Worm (Caenorhabditis elegans): ENCODE results near the gene C01B9.1.

The C01B9.1 gene

ce11 chrII:13780792-13781248, 9.4 kb downstream of the C01B9.1 start:
- no peak for TF ChIP-seq flt-1 (GFP tag; IDR thresholded peaks at IDR 0.05)
- no peak for TF ChIP-seq cog-1 (tag; optimal IDR thresholded peaks at IDR 0.05)
- TF ChIP-seq klf-2 (GFP tag; conservative IDR thresholded peaks at IDR 0.05) = no peak
- TF ChIP-seq ztf-29 (GFP tag; IDR thresholded peaks at IDR 0.05) = no peak
- no peak for TF ChIP-seq ref-1 (GFP tag; conservative IDR thresholded peaks at IDR 0.05)
- no peak for TF ChIP-seq ztf-23 (GFP tag; IDR thresholded peaks at IDR 0.05)
- TF ChIP-seq T22C8.4 (GFP tag; IDR thresholded peaks at IDR 0.05) = no peak
- no peak for TF ChIP-seq tab-1 (GFP tag; IDR thresholded peaks at IDR 0.05)
- TF ChIP-seq med-1 (GFP tag; optimal IDR thresholded peaks at IDR 0.05; ENCODE audit: insufficient read depth) = no peak

ce11 chrII:13783880-13784279, 12.5 kb downstream of the C01B9.1 start, which contains the start of gene C01B9.4:
C01B9.4 (minus strand) TSS chrII:13783980.
- no peak for TF ChIP-seq ref-1 (GFP tag; conservative IDR thresholded peaks at IDR 0.05)
- TF ChIP-seq T22C8.4 (GFP tag; IDR thresholded peaks at IDR 0.05) = no peak
- no peak for TF ChIP-seq ztf-23 (GFP tag; IDR thresholded peaks at IDR 0.05)
- TF ChIP-seq med-1 (GFP tag; optimal IDR thresholded peaks at IDR 0.05; ENCODE audit: insufficient read depth) = no peak
- no peak for TF ChIP-seq flt-1 (GFP tag; IDR thresholded peaks at IDR 0.05)
- no peak for TF ChIP-seq klf-2 (GFP tag; conservative IDR thresholded peaks at IDR 0.05)
- no peak for TF ChIP-seq ztf-29 (GFP tag; IDR thresholded peaks at IDR 0.05)

DNA sequence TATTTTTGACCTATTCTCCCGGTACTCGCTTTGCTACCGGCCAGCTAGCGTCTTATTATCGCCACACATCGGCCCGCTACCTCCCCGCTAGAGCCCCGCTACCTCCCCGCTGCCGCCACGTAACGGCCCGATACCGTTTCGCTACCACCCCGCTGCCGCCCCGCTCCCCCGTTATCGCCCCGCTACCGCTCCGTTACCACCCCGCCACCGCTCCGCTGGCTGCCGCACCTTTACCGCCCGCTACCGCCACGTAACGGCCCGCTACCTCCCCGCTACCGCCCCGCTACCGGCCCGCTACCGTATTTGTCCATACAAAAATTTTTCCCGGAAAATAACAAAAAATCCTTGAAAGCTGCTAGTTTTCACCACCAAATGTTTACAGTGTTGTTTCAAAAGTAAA, 14.2 kb downstream of the C01B9.1 start:
- TF ChIP-seq ztf-23 (GFP tag; IDR thresholded peaks at IDR 0.05) (0 out of 2 replicates have a peak, but pooled peaks have one; percentile 26), med-1 (GFP tag; optimal IDR thresholded peaks at IDR 0.05; ENCODE audit: insufficient read depth) (no peak)

DNA sequence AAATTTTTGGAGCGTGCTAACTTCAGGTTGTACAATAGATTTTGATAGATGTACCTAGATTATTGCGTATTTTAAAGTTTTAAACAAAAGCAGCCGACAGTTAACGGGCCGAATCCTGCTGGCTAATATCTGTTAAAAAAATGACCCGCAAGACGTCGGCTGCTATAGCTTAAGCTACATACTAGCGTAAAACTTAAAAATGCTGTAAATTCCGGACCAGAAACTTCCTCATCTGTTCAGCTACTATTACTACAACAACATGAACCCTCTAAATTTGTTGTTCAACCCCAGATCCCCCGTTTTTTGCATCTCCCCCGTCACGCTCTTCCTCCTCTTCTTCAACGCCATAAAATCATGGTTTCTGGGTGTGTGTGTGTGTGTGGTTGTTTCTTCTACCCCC, 15.5 kb downstream of the C01B9.1 start:
- TF ChIP-seq tab-1 (GFP tag; IDR thresholded peaks at IDR 0.05) (no peak), ztf-29 (GFP tag; IDR thresholded peaks at IDR 0.05) (no peak), klf-2 (GFP tag; conservative IDR thresholded peaks at IDR 0.05) (no peak), cog-1 (tag; optimal IDR thresholded peaks at IDR 0.05) (no peak), ztf-23 (GFP tag; IDR thresholded peaks at IDR 0.05) (no peak), med-1 (GFP tag; optimal IDR thresholded peaks at IDR 0.05; ENCODE audit: insufficient read depth) (no peak), ref-1 (GFP tag; conservative IDR thresholded peaks at IDR 0.05) (no peak), flt-1 (GFP tag; IDR thresholded peaks at IDR 0.05) (no peak), T22C8.4 (GFP tag; IDR thresholded peaks at IDR 0.05) (no peak)

- TF ChIP-seq ztf-23 (GFP tag; IDR thresholded peaks at IDR 0.05) (no peak), ztf-29 (GFP tag; IDR thresholded peaks at IDR 0.05) (no peak), cog-1 (tag; optimal IDR thresholded peaks at IDR 0.05) (no peak), ref-1 (GFP tag; conservative IDR thresholded peaks at IDR 0.05) (no peak), klf-2 (GFP tag; conservative IDR thresholded peaks at IDR 0.05) (no peak), med-1 (GFP tag; optimal IDR thresholded peaks at IDR 0.05; ENCODE audit: insufficient read depth) (no peak), T22C8.4 (GFP tag; IDR thresholded peaks at IDR 0.05) (no peak), tab-1 (GFP tag; IDR thresholded peaks at IDR 0.05) (no peak), flt-1 (GFP tag; IDR thresholded peaks at IDR 0.05) (no peak)
Measured at ce11 chrII:13788813-13789212, 17.4 kb downstream of the C01B9.1 start.

DNA sequence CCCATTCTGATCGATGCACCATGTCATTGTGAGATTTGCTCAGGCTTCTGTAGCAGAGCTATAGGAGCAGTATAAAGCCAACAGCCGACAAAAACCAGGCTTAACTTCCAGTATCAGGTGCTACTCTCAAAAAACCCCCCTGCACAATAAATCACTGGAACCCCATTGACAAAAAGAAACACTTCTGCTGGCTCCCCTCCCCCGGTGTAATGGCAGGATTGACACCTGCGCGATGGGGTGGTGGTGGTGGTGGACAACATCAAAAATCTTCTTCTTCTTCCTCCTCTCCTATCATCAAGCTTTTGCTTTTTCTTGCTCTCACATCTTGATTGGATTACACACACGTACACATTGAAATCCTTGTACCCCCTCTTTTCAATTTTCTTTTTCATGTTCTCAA, 18.3 kb downstream of the C01B9.1 start:
- TF ChIP-seq ztf-23 (GFP tag; IDR thresholded peaks at IDR 0.05) (no peak), T22C8.4 (GFP tag; IDR thresholded peaks at IDR 0.05) (no peak), tab-1 (GFP tag; IDR thresholded peaks at IDR 0.05) (no peak), flt-1 (GFP tag; IDR thresholded peaks at IDR 0.05) (no peak), cog-1 (tag; optimal IDR thresholded peaks at IDR 0.05) (no peak), ztf-29 (GFP tag; IDR thresholded peaks at IDR 0.05) (no peak), med-1 (GFP tag; optimal IDR thresholded peaks at IDR 0.05; ENCODE audit: insufficient read depth) (no peak), klf-2 (GFP tag; conservative IDR thresholded peaks at IDR 0.05) (no peak), ref-1 (GFP tag; conservative IDR thresholded peaks at IDR 0.05) (no peak)

ce11 chrII:13791570-13792279, 20.4 kb downstream of the C01B9.1 start, which contains the start of gene ZK131.11:
ZK131.11 (plus strand) TSS chrII:13792229.
- TF ChIP-seq T22C8.4 (GFP tag; IDR thresholded peaks at IDR 0.05) (no peak), cog-1 (tag; optimal IDR thresholded peaks at IDR 0.05) (no peak), tab-1 (GFP tag; IDR thresholded peaks at IDR 0.05) (no peak), ref-1 (GFP tag; conservative IDR thresholded peaks at IDR 0.05) (no peak), med-1 (GFP tag; optimal IDR thresholded peaks at IDR 0.05; ENCODE audit: insufficient read depth) (no peak), klf-2 (GFP tag; conservative IDR thresholded peaks at IDR 0.05) (no peak), ztf-29 (GFP tag; IDR thresholded peaks at IDR 0.05) (no peak), flt-1 (GFP tag; IDR thresholded peaks at IDR 0.05) (no peak), ztf-23 (GFP tag; IDR thresholded peaks at IDR 0.05) (no peak)

DNA sequence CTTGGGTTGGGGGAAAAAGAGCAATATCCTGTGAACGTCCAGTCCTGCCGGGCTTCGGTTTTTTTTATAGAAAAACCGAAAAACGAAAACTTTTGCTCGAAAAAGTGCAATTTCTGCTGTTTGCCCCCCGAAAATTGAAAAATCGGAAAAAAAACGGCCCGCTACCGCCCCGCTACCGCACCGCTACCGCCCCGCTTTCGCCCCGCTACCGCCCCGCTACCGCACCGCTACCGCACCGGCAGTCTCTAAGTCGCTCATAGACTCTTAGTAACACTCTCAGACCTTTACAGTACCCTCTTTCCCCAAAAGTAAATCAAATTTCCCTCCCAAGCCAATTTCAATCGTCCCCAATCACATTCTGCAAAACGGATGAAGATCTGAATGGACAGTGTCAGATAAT, 23.8 kb downstream of the C01B9.1 start:
- TF ChIP-seq med-1 (GFP tag; optimal IDR thresholded peaks at IDR 0.05; ENCODE audit: insufficient read depth) (no peak), tab-1 (GFP tag; IDR thresholded peaks at IDR 0.05) (0 out of 2 replicates have a peak, but pooled peaks have one; percentile 31)

- TF ChIP-seq cog-1 (tag; optimal IDR thresholded peaks at IDR 0.05) = no peak
- TF ChIP-seq ztf-23 (GFP tag; IDR thresholded peaks at IDR 0.05) = no peak
- TF ChIP-seq klf-2 (GFP tag; conservative IDR thresholded peaks at IDR 0.05) = no peak
- TF ChIP-seq ztf-29 (GFP tag; IDR thresholded peaks at IDR 0.05) = peak; percentile 53
Measured at ce11 chrII:13796312-13796711, 24.9 kb downstream of the C01B9.1 start.

DNA sequence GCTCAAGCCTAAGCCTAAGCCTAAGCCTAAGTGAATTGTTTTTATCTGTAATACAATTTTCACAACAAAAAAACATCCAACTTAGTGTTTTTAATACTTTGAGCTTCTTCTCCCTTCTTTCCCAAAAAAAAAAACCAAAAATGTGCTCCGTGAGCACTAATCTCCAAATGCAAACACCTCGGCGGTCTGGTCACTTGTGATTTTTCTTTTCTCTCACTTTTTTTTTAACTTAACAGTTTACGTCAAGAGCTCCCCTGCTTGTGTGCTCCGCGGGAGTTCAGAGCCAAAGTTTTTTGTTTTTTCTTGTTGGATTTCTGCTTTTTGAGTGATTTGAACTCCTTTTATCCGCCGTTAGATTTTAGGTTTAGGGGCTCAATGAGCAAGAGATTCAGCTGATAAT, 34.9 kb downstream of the C01B9.1 start:
- TF ChIP-seq cog-1 (tag; optimal IDR thresholded peaks at IDR 0.05) (no peak), T22C8.4 (GFP tag; IDR thresholded peaks at IDR 0.05) (no peak), flt-1 (GFP tag; IDR thresholded peaks at IDR 0.05) (no peak), tab-1 (GFP tag; IDR thresholded peaks at IDR 0.05) (no peak), ztf-29 (GFP tag; IDR thresholded peaks at IDR 0.05) (no peak), ref-1 (GFP tag; conservative IDR thresholded peaks at IDR 0.05) (no peak), ztf-23 (GFP tag; IDR thresholded peaks at IDR 0.05) (no peak), klf-2 (GFP tag; conservative IDR thresholded peaks at IDR 0.05) (no peak), med-1 (GFP tag; optimal IDR thresholded peaks at IDR 0.05; ENCODE audit: insufficient read depth) (no peak)

All from whole organism, midembryonic.